Fruit fly (Drosophila melanogaster) whole organism, embryonic: ENCODE results near the gene cort.

Experiments
- Adf1 ChIP-seq: fragments of 200-800 bp; sonication (Bioruptor generic); IDR thresholded peaks from 2 replicates; pipeline ENCODE4 v1.3.6; 2022; ENCODE audit warnings: missing biosample characterization, missing genetic modification characterization
- Atf-2 ChIP-seq: fragments of 200-800 bp; sonication (Bioruptor generic); optimal IDR thresholded peaks from 2 replicates; lab custom pipeline; 2016; ENCODE audit warnings: missing biosample characterization, missing genetic modification characterization
- Atf6 ChIP-seq: fragments of 200-800 bp; sonication (Bioruptor generic); IDR thresholded peaks from 2 replicates; pipeline ENCODE4 v1.3.6; 2022; ENCODE audit warnings: missing biosample characterization, missing genetic modification characterization
- BtbVII ChIP-seq: fragments of 200-800 bp; sonication (Bioruptor generic); optimal IDR thresholded peaks from 3 replicates; lab custom pipeline; 2017; ENCODE audit warnings: missing biosample characterization, mild to moderate bottlenecking, missing genetic modification characterization
- CG10147 ChIP-seq: fragments of 200-800 bp; sonication (Bioruptor generic); optimal IDR thresholded peaks from 2 replicates; lab custom pipeline; 2019; ENCODE audit warnings: missing biosample characterization, mild to moderate bottlenecking, missing genetic modification characterization, moderate library complexity
- CG10959 ChIP-seq: fragments of 200-800 bp; sonication (Bioruptor generic); IDR thresholded peaks from 2 replicates; pipeline ENCODE4 v1.3.6; 2022; ENCODE audit warnings: missing biosample characterization, missing genetic modification characterization
- CG12219 ChIP-seq: fragments of 200-800 bp; sonication (Bioruptor generic); optimal IDR thresholded peaks from 3 replicates; lab custom pipeline; 2018; ENCODE audit warnings: missing biosample characterization, mild to moderate bottlenecking, missing genetic modification characterization
- CG14667 ChIP-seq: fragments of 200-800 bp; sonication (Bioruptor generic); IDR thresholded peaks from 2 replicates; pipeline ENCODE4 v1.3.6; 2022; ENCODE audit warnings: missing biosample characterization, missing genetic modification characterization
- CG15601 ChIP-seq: fragments of 200-800 bp; sonication (Bioruptor generic); optimal IDR thresholded peaks from 3 replicates; lab custom pipeline; 2019; ENCODE audit warnings: missing biosample characterization, mild to moderate bottlenecking, missing genetic modification characterization, moderate library complexity
- CG18262 ChIP-seq: fragments of 200-800 bp; optimal IDR thresholded peaks from 3 replicates; lab custom pipeline; 2019; ENCODE audit warnings: missing biosample characterization, mild to moderate bottlenecking, missing genetic modification characterization, moderate library complexity
- CG18599 ChIP-seq: fragments of 200-800 bp; sonication (Bioruptor generic); optimal IDR thresholded peaks from 3 replicates; lab custom pipeline; 2017; ENCODE audit warnings: missing biosample characterization, missing genetic modification characterization, mild to moderate bottlenecking, moderate library complexity, missing genetic modification reagents
- CG2120 ChIP-seq: fragments of 200-800 bp; sonication (Bioruptor generic); optimal IDR thresholded peaks from 3 replicates; lab custom pipeline; 2016; ENCODE audit warnings: missing biosample characterization, missing genetic modification characterization
- CG32772 ChIP-seq: fragments of 200-800 bp; sonication (Bioruptor generic); IDR thresholded peaks from 2 replicates; pipeline ENCODE4 v1.3.6; 2022; ENCODE audit warnings: missing biosample characterization, missing genetic modification characterization
- CG3281 ChIP-seq: fragments of 200-800 bp; sonication (Bioruptor generic); optimal IDR thresholded peaks from 3 replicates; lab custom pipeline; 2017; ENCODE audit warnings: missing biosample characterization, mild to moderate bottlenecking, missing genetic modification characterization
- CG34376 ChIP-seq: fragments of 200-800 bp; sonication (Bioruptor generic); optimal IDR thresholded peaks from 2 replicates; lab custom pipeline; 2018; ENCODE audit warnings: missing biosample characterization, mild to moderate bottlenecking, missing genetic modification characterization
- CG4360 ChIP-seq: fragments of 200-800 bp; sonication (Bioruptor generic); IDR thresholded peaks from 2 replicates; pipeline ENCODE4 v1.3.6; 2022; ENCODE audit warnings: missing biosample characterization, missing genetic modification characterization
- CG6813 ChIP-seq: fragments of 200-800 bp; sonication (Bioruptor generic); optimal IDR thresholded peaks from 2 replicates; lab custom pipeline; 2017; ENCODE audit warnings: missing biosample characterization, missing genetic modification characterization, mild to moderate bottlenecking, moderate library complexity, missing genetic modification reagents
- CG7786 ChIP-seq: fragments of 200-800 bp; sonication (Bioruptor generic); optimal IDR thresholded peaks from 2 replicates; lab custom pipeline; 2016; ENCODE audit warnings: missing biosample characterization, missing genetic modification characterization
- CG7839 ChIP-seq: fragments of 200-800 bp; sonication (Bioruptor generic); optimal IDR thresholded peaks from 3 replicates; lab custom pipeline; 2018; ENCODE audit warnings: missing biosample characterization, mild to moderate bottlenecking, missing genetic modification characterization, moderate library complexity
- CG7987 ChIP-seq: fragments of 200-800 bp; sonication (Bioruptor generic); optimal IDR thresholded peaks from 2 replicates; lab custom pipeline; 2018; ENCODE audit warnings: missing biosample characterization, mild to moderate bottlenecking, missing genetic modification characterization, moderate library complexity
- CG8089 ChIP-seq: fragments of 200-800 bp; sonication (Bioruptor generic); optimal IDR thresholded peaks from 3 replicates; lab custom pipeline; 2016; ENCODE audit warnings: missing biosample characterization, missing genetic modification characterization
- CG8281 ChIP-seq: fragments of 200-800 bp; sonication (Bioruptor generic); optimal IDR thresholded peaks from 2 replicates; lab custom pipeline; 2018; ENCODE audit warnings: missing biosample characterization, mild to moderate bottlenecking, missing genetic modification characterization, moderate library complexity
- CG8359 ChIP-seq: fragments of 200-800 bp; sonication (Bioruptor generic); optimal IDR thresholded peaks from 2 replicates; lab custom pipeline; 2017; ENCODE audit warnings: missing biosample characterization, mild to moderate bottlenecking, missing genetic modification characterization, borderline replicate concordance
- CG9215 ChIP-seq: fragments of 200-800 bp; sonication (Bioruptor generic); IDR thresholded peaks from 2 replicates; pipeline ENCODE4 v1.3.6; 2022; ENCODE audit warnings: missing biosample characterization, missing genetic modification characterization
- Dbx ChIP-seq: fragments of 200-800 bp; sonication (Bioruptor generic); IDR thresholded peaks from 3 replicates; pipeline ENCODE4 v1.3.6; 2022; ENCODE audit warnings: missing biosample characterization, missing genetic modification characterization
- Dref ChIP-seq: fragments of 200-800 bp; sonication (Bioruptor generic); IDR thresholded peaks from 2 replicates; pipeline ENCODE4 v1.3.6; 2022; ENCODE audit warnings: missing biosample characterization, missing genetic modification characterization
- Ets65A ChIP-seq: fragments of 200-800 bp; sonication (Bioruptor generic); peaks from one replicate; lab custom pipeline; 2016; ENCODE audit warnings: missing biosample characterization, missing genetic modification characterization
- Fer2 ChIP-seq: fragments of 200-800 bp; sonication (Bioruptor generic); optimal IDR thresholded peaks from 2 replicates; lab custom pipeline; 2018; ENCODE audit warnings: missing biosample characterization, mild to moderate bottlenecking, missing genetic modification characterization, moderate library complexity
- GATAe ChIP-seq: fragments of 200-800 bp; sonication (Bioruptor generic); conservative IDR thresholded peaks from 2 replicates; pipeline ENCODE4 v1.3.6; 2022; ENCODE audit warnings: missing biosample characterization, missing genetic modification characterization
- HmgD ChIP-seq: fragments of 200-800 bp; sonication (Bioruptor generic); optimal IDR thresholded peaks from 3 replicates; lab custom pipeline; 2016; ENCODE audit warnings: missing biosample characterization, missing genetic modification characterization
- HmgZ ChIP-seq: fragments of 200-800 bp; sonication (Bioruptor generic); optimal IDR thresholded peaks from 2 replicates; lab custom pipeline; 2018; ENCODE audit warnings: missing biosample characterization, mild to moderate bottlenecking, missing genetic modification characterization
- Med ChIP-seq: fragments of 200-800 bp; sonication (Bioruptor generic); peaks from one replicate; lab custom pipeline; 2016; ENCODE audit warnings: missing biosample characterization, missing genetic modification characterization, mild to moderate bottlenecking, inconsistent platforms, moderate library complexity
- Mrtf ChIP-seq: fragments of 200-800 bp; sonication (Bioruptor generic); IDR thresholded peaks from 3 replicates; pipeline ENCODE4 v1.3.6; 2022; ENCODE audit warnings: missing biosample characterization, missing genetic modification characterization
- Pdp1 ChIP-seq, 2 experiments: fragments of 200-800 bp; sonication (Bioruptor generic); optimal IDR thresholded peaks; 3 replicates each; lab custom pipeline; 2016; ENCODE audit warnings: missing biosample characterization in 2 of 2, missing genetic modification characterization in 2 of 2, mild to moderate bottlenecking in 1 of 2, moderate library complexity in 1 of 2
- Scr ChIP-seq: fragments of 200-800 bp; sonication (Bioruptor generic); IDR thresholded peaks from 2 replicates; pipeline ENCODE4 v1.3.6; 2022; ENCODE audit warnings: missing biosample characterization, missing genetic modification characterization; ENCODE audit not compliant: partially characterized antibody
- abd-A ChIP-seq: fragments of 200-800 bp; sonication (Bioruptor generic); optimal IDR thresholded peaks from 3 replicates; lab custom pipeline; 2019; ENCODE audit warnings: missing biosample characterization, mild to moderate bottlenecking, missing genetic modification characterization, moderate library complexity
- ato ChIP-seq: fragments of 200-800 bp; sonication (Bioruptor generic); IDR thresholded peaks from 2 replicates; pipeline ENCODE4 v1.3.6; 2022; ENCODE audit warnings: missing biosample characterization, missing genetic modification characterization; ENCODE audit not compliant: partially characterized antibody
- chn ChIP-seq: fragments of 200-800 bp; sonication (Bioruptor generic); optimal IDR thresholded peaks from 2 replicates; lab custom pipeline; 2016; ENCODE audit warnings: missing biosample characterization, missing genetic modification characterization
- crol ChIP-seq: fragments of 200-800 bp; sonication (Bioruptor generic); IDR thresholded peaks from 2 replicates; pipeline ENCODE4 v1.3.6; 2022; ENCODE audit warnings: missing biosample characterization, missing genetic modification characterization
- ems ChIP-seq: fragments of 200-800 bp; sonication (Bioruptor generic); optimal IDR thresholded peaks from 3 replicates; lab custom pipeline; 2016; ENCODE audit warnings: missing biosample characterization, missing genetic modification characterization
- exex ChIP-seq: fragments of 200-800 bp; sonication (Bioruptor generic); optimal IDR thresholded peaks from 4 replicates; lab custom pipeline; 2018; ENCODE audit warnings: missing biosample characterization, mild to moderate bottlenecking, missing genetic modification characterization, moderate library complexity
- eyg ChIP-seq: fragments of 200-800 bp; sonication (Bioruptor generic); optimal IDR thresholded peaks from 3 replicates; lab custom pipeline; 2016; ENCODE audit warnings: missing biosample characterization, missing genetic modification characterization
- fru ChIP-seq: fragments of >200 bp; optimal IDR thresholded peaks from 2 replicates; lab custom pipeline; 2017
- grn ChIP-seq: fragments of 200-800 bp; sonication (Bioruptor generic); optimal IDR thresholded peaks from 3 replicates; lab custom pipeline; 2017; ENCODE audit warnings: missing biosample characterization, missing genetic modification characterization
- ham ChIP-seq: fragments of 200-800 bp; sonication (Bioruptor generic); IDR thresholded peaks from 2 replicates; pipeline ENCODE4 v1.3.6; 2022; ENCODE audit warnings: missing biosample characterization, missing genetic modification characterization
- lab ChIP-seq: fragments of 200-800 bp; sonication (Bioruptor generic); optimal IDR thresholded peaks from 3 replicates; lab custom pipeline; 2017; ENCODE audit warnings: missing biosample characterization, missing genetic modification characterization, mild to moderate bottlenecking, moderate library complexity, missing genetic modification reagents
- mirr ChIP-seq: fragments of 200-800 bp; sonication (Bioruptor generic); optimal IDR thresholded peaks from 3 replicates; lab custom pipeline; 2018; ENCODE audit warnings: missing biosample characterization, mild to moderate bottlenecking, missing genetic modification characterization
- sd ChIP-seq: fragments of 200-800 bp; sonication (Bioruptor generic); optimal IDR thresholded peaks from 3 replicates; lab custom pipeline; 2018; ENCODE audit warnings: missing biosample characterization, mild to moderate bottlenecking, missing genetic modification characterization, moderate library complexity
- sens ChIP-seq: fragments of 200-800 bp; sonication (Bioruptor generic); peaks from one replicate; lab custom pipeline; 2016; ENCODE audit warnings: missing biosample characterization, missing genetic modification characterization
- sug ChIP-seq: fragments of 200-800 bp; optimal IDR thresholded peaks from 2 replicates; lab custom pipeline; 2019; ENCODE audit warnings: missing biosample characterization, mild to moderate bottlenecking, missing genetic modification characterization, moderate library complexity
- vvl ChIP-seq: fragments of 200-800 bp; sonication (Bioruptor generic); IDR thresholded peaks from 2 replicates; pipeline ENCODE4 v1.3.6; 2022; ENCODE audit warnings: missing biosample characterization, missing genetic modification characterization
- wor ChIP-seq: fragments of 200-800 bp; sonication (Bioruptor generic); IDR thresholded peaks from 2 replicates; pipeline ENCODE4 v1.3.6; 2022; ENCODE audit warnings: missing biosample characterization, missing genetic modification characterization

The cort gene

DNA sequence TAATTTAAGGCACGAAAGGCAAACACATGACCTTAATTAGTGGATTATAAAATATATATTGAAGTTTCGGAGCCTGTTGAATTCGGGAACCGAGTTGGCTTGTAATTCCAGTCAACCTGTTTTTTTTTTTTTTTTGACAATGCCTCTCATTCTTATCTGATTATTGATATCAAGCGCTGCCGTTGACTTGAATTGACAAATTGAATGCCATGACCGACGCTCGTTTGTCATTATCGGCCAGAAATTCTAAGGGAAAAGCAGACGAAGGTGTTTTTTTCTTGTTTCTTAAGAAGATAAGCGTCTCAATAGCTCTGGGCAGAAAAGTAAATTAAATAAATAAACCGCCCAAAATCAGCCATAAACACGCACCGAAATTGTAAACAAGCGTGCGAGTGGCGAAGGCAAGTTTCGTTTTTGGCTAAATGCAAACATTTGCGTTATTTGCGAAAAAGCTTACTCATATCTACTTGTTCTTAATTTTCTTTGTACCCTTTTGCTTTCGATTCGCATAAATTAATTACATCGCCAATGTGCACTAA lies 33.1 kb downstream of the cort start:
- TF ChIP-seq CG8281 (peak; percentile 98), CG10147 (GFP tag; lab: Kevin White, UChicago) (peak; percentile 15), CG2120 (GFP tag; lab: Kevin White, UChicago) (peak; percentile 20), Atf-2 (GFP tag; lab: Kevin White, UChicago) (no peak), CG34376 (GFP tag; lab: Kevin White, UChicago) (peak; percentile 29), mirr (GFP tag; lab: Kevin White, UChicago) (peak; percentile 46), GATAe (GFP tag; lab: Robert Waterston, UW) (peak; percentile 18; the same call in 1 of the 2 replicates), Adf1 (peak; percentile 17; the same call in 1 of the 2 replicates), CG18599 (GFP tag; lab: Kevin White, UChicago) (peak; percentile 44), sens (GFP tag; lab: Kevin White, UChicago) (peak; percentile 28), grn (peak; percentile 80), CG3281 (peak; percentile 10), ham (no peak), lab (peak; percentile 56), CG32772 (GFP tag; lab: Robert Waterston, UW) (peak; percentile 12; the same call in 1 of the 2 replicates), HmgZ (no peak), CG12219 (GFP tag; lab: Kevin White, UChicago) (no peak), wor (GFP tag; lab: Robert Waterston, UW) (no peak), CG6813 (GFP tag; lab: Kevin White, UChicago) (peak; percentile 43), exex (tag; lab: Kevin White, UChicago) (peak; percentile 64), sug (tag; lab: Kevin White, UChicago) (peak; percentile 37), Dbx (0 out of 3 replicates have a peak, but pooled peaks have one; percentile 39), CG14667 (GFP tag; lab: Robert Waterston, UW) (no peak), CG8089 (GFP tag; lab: Kevin White, UChicago) (no peak), Med (GFP tag; lab: Kevin White, UChicago) (peak; percentile 3), sd (tag; lab: Kevin White, UChicago) (peak; percentile 35), CG7987 (GFP tag; lab: Kevin White, UChicago) (peak; percentile 60)

DNA sequence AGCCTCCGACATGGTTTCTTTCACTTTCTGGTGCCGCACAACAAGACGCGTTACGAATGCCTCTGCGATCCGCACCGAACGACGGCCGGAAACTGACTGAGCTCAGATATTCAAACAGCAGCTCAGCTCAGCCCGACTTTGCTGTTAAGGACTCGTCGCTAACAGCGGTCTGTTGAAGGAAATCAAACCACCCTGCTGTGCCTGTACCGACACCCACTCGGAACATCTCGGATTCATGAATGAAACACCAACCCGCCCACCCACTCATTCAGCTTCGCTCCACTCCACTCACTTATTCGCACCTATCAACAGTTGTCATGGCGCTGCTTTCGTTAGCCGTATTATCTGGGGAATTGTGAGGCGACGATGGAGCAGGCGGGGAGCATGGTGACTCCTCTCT lies 44.1 kb downstream of the cort start, which contains the start of gene Oatp26F:
Gene Oatp26F, minus strand, starts transcription at position 101 of the 400 bp plus-strand sequence.
- no peak for TF ChIP-seq BtbVII (GFP tag; lab: Kevin White, UChicago)
- no peak for TF ChIP-seq CG18262
- TF ChIP-seq Fer2 = no peak
- TF ChIP-seq Pdp1 (GFP tag; optimal IDR thresholded peaks at IDR 0.05; lab: Kevin White, UChicago) = no peak
- TF ChIP-seq Med (GFP tag; lab: Kevin White, UChicago) = peak; percentile 54
- TF ChIP-seq CG15601 (tag; lab: Kevin White, UChicago) = no peak
- TF ChIP-seq eyg (GFP tag; lab: Kevin White, UChicago) = no peak
- no peak for TF ChIP-seq CG10959
- TF ChIP-seq Ets65A = peak; percentile 26
- TF ChIP-seq CG7786 (GFP tag; lab: Kevin White, UChicago) = no peak
- TF ChIP-seq abd-A (tag; lab: Kevin White, UChicago) = no peak
- TF ChIP-seq fru (lab: Kevin White, UChicago) = no peak
- no peak for TF ChIP-seq Scr (GFP tag; lab: Robert Waterston, UW)
- TF ChIP-seq ems (GFP tag; lab: Kevin White, UChicago) = no peak
- TF ChIP-seq ato (GFP tag; lab: Robert Waterston, UW) = no peak
- no peak for TF ChIP-seq Atf6 (GFP tag; lab: Robert Waterston, UW)
- no peak for TF ChIP-seq vvl
- TF ChIP-seq CG7839 (tag; lab: Kevin White, UChicago) = no peak
- TF ChIP-seq HmgD (GFP tag; lab: Kevin White, UChicago) = no peak
- no peak for TF ChIP-seq crol (GFP tag; lab: Robert Waterston, UW)
- TF ChIP-seq Dref (GFP tag; lab: Robert Waterston, UW) = 0 out of 2 replicates have a peak, but pooled peaks have one; percentile 18
- TF ChIP-seq CG8359 (GFP tag; lab: Kevin White, UChicago) = no peak
- TF ChIP-seq CG9215 (GFP tag; lab: Robert Waterston, UW) = no peak
- 0 out of 3 replicates have a peak, but pooled peaks have one; percentile 16 for TF ChIP-seq Mrtf (GFP tag; lab: Robert Waterston, UW)
- no peak for TF ChIP-seq chn (GFP tag; lab: Kevin White, UChicago)
- TF ChIP-seq CG4360 = no peak
